Worm (Caenorhabditis elegans) whole organism, early embryonic: Measurements from ENCODE around the gene F36H9.5.
A peak's percentile ranks its signal among the peaks of the same experiment; 100 is the strongest.
"Not testable (repeated sequence)": the region's sequence is repeated elsewhere in the genome, so short reads cannot be mapped to it uniquely, and the experiment has no call there.

Source experiments
- B0310.2 ChIP-seq: sonication (generic microtip); optimal IDR thresholded peaks from 2 replicates; lab custom pipeline; 2016; ENCODE audit warnings: mild to moderate bottlenecking, missing genetic modification characterization, missing compliant biosample characterization
- F13C5.2 ChIP-seq: sonication (generic microtip); optimal IDR thresholded peaks from 2 replicates; lab custom pipeline; 2017; ENCODE audit warnings: mild to moderate bottlenecking, missing genetic modification characterization, inconsistent platforms, missing compliant biosample characterization
- aly-1 ChIP-seq: sonication (generic microtip); optimal IDR thresholded peaks from 2 replicates; lab custom pipeline; 2016; ENCODE audit warnings: missing genetic modification characterization, missing compliant biosample characterization
- ama-1 ChIP-seq: fragments of 150-350 bp; optimal IDR thresholded peaks from 2 replicates; lab custom pipeline; 2014
- ceh-13 ChIP-seq: fragments of 200-800 bp; sonication (Bioruptor generic); optimal IDR thresholded peaks from 2 replicates; lab custom pipeline; 2018; ENCODE audit warnings: mild to moderate bottlenecking, missing genetic modification characterization, missing compliant biosample characterization
- ceh-36 ChIP-seq: sonication (generic microtip); optimal IDR thresholded peaks from 2 replicates; lab custom pipeline; 2016; ENCODE audit warnings: missing genetic modification characterization, inconsistent platforms, missing compliant biosample characterization
- ets-7 ChIP-seq: sonication (generic microtip); optimal IDR thresholded peaks from 2 replicates; lab custom pipeline; 2016; ENCODE audit warnings: missing genotype, missing genetic modification characterization, missing compliant biosample characterization
- flt-1 ChIP-seq: fragments of 200-800 bp; sonication (Bioruptor generic); IDR thresholded peaks from 2 replicates; pipeline ENCODE4 v1.3.6; 2022; ENCODE audit warnings: missing genetic modification characterization, missing compliant biosample characterization
- hmbx-1 ChIP-seq: sonication (generic microtip); optimal IDR thresholded peaks from 2 replicates; lab custom pipeline; 2016; ENCODE audit warnings: mild to moderate bottlenecking, missing genetic modification characterization, missing compliant biosample characterization
- hmg-4 ChIP-seq: fragments of 200-800 bp; sonication (Bioruptor generic); optimal IDR thresholded peaks from 2 replicates; lab custom pipeline; 2018; ENCODE audit warnings: mild to moderate bottlenecking, missing genetic modification characterization, missing compliant biosample characterization
- hnd-1 ChIP-seq: sonication (generic microtip); optimal IDR thresholded peaks from 2 replicates; lab custom pipeline; 2016; ENCODE audit warnings: missing genetic modification characterization, missing compliant biosample characterization
- pes-1 ChIP-seq: fragments of 200-800 bp; sonication (Bioruptor generic); IDR thresholded peaks from 2 replicates; pipeline ENCODE4 v1.3.6; 2022; ENCODE audit warnings: missing genetic modification reagents, missing genetic modification characterization, missing compliant biosample characterization
- scrt-1 ChIP-seq: fragments of 200-800 bp; sonication (Bioruptor generic); IDR thresholded peaks from 2 replicates; pipeline ENCODE4 v1.3.6; 2022; ENCODE audit warnings: missing genetic modification characterization, missing compliant biosample characterization
- sea-1 ChIP-seq: fragments of 200-800 bp; sonication (Bioruptor generic); conservative IDR thresholded peaks from 2 replicates; pipeline ENCODE4 v1.3.6; 2022; ENCODE audit warnings: missing genetic modification characterization, missing compliant biosample characterization
- tbx-11 ChIP-seq: fragments of 200-800 bp; sonication (Bioruptor generic); IDR thresholded peaks from 2 replicates; pipeline ENCODE4 v1.3.6; 2022; ENCODE audit warnings: missing genetic modification characterization, missing compliant biosample characterization
- tbx-37 ChIP-seq: fragments of 200-800 bp; sonication (Bioruptor generic); conservative IDR thresholded peaks from 2 replicates; pipeline ENCODE4 v1.3.6; 2022; ENCODE audit warnings: missing genetic modification reagents, missing genetic modification characterization, missing compliant biosample characterization
- tra-4 ChIP-seq: sonication (generic microtip); optimal IDR thresholded peaks from 2 replicates; lab custom pipeline; 2017; ENCODE audit warnings: missing genetic modification characterization, missing compliant biosample characterization

The F36H9.5 gene

ce11 chrV:1781922-1782321, at the start of gene F36H9.5:
TSS of gene F36H9.5 (minus strand) at chrV:1782022.
- TF ChIP-seq tbx-37 (GFP tag; lab: Robert Waterston, UW) = no peak
- TF ChIP-seq ets-7 (tag; lab: Kevin White, UChicago) = no peak
- no peak for TF ChIP-seq ama-1 (lab: Kevin White, UChicago)
- no peak for TF ChIP-seq sea-1
- no peak for TF ChIP-seq hmbx-1
- no peak for TF ChIP-seq ceh-36
- no peak for TF ChIP-seq hnd-1 (tag; lab: Kevin White, UChicago)

ce11 chrV:1829973-1830372, 48.2 kb upstream of the F36H9.5 start, which contains the start of gene Y32G9B.1:
TSS of gene Y32G9B.1 (minus strand) at chrV:1830073.
- TF ChIP-seq tra-4 (tag; lab: Kevin White, UChicago) = no peak
- no peak for TF ChIP-seq sea-1
- TF ChIP-seq ceh-36 = no peak
- TF ChIP-seq ets-7 (tag; lab: Kevin White, UChicago) = no peak
- no peak for TF ChIP-seq ama-1 (lab: Kevin White, UChicago)
- no peak for TF ChIP-seq hnd-1 (tag; lab: Kevin White, UChicago)
- TF ChIP-seq B0310.2 (tag; lab: Kevin White, UChicago) = no peak
- no peak for TF ChIP-seq hmbx-1

DNA sequence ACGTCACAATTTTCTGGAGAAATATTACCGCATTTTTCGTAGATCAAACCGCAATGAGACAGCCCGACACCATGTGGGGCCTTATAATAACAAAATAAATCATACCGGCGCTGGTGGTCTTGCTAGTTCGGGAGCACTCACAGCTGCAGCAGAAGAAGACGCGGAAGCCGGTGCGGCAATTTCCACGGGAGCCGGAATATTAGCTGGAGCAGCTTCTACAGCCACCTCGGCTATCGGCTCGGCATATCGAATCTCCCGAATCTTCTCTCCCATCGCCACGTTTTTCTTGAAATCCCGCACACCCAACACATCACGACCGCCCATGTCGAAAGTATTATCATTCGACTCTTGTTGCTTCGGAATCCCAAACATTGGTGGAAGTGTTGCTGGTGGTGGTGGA, 42.7 kb upstream of the F36H9.5 start:
- TF ChIP-seq tra-4 (tag; lab: Kevin White, UChicago) (no peak), F13C5.2 (no peak), aly-1 (tag; lab: Kevin White, UChicago) (no peak), ceh-13 (GFP tag; lab: Kevin White, UChicago) (no peak), scrt-1 (GFP tag; lab: Robert Waterston, UW) (no peak), ama-1 (lab: Kevin White, UChicago) (no peak), ets-7 (tag; lab: Kevin White, UChicago) (no peak), tbx-11 (no peak), hmbx-1 (no peak), B0310.2 (tag; lab: Kevin White, UChicago) (no peak)

DNA sequence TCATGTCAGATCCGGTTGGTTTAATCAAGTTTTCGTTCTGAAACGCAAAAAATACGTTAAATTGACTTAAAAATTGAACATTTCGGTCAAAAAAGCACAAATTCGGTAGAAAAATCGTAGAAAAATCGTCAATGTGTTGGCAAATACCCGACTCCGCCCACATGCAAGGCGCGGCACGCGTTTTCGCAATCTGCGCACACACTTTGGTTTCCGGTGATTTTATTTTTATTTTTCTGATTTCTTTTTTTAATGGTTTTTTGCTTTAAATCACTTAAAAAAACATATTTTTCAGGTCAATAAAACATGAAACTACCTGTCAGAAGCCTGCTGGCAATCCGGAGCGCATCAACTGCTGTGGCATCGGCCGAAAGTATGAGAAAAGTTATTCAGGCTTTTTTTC, 39.5 kb upstream of the F36H9.5 start, which contains the start of the genes gly-7 and mrpl-39:
gly-7 (minus strand) TSS at position 37 of the 400 bp plus-strand sequence.
mrpl-39 (plus strand) TSS at position 293 of the 400 bp plus-strand sequence.
- TF ChIP-seq hmg-4 (GFP tag; lab: Kevin White, UChicago) (no peak), sea-1 (no peak), ets-7 (tag; lab: Kevin White, UChicago) (no peak), ceh-13 (GFP tag; lab: Kevin White, UChicago) (no peak), pes-1 (peak; percentile 70), hmbx-1 (no peak), tbx-11 (peak; percentile 46; the same call in 1 of the 2 replicates), aly-1 (tag; lab: Kevin White, UChicago) (no peak), flt-1 (GFP tag; lab: Robert Waterston, UW) (peak; percentile 60; the same call in 1 of the 2 replicates), ceh-36 (peak; percentile 10), F13C5.2 (peak; percentile 61), tra-4 (tag; lab: Kevin White, UChicago) (no peak), ama-1 (lab: Kevin White, UChicago) (no peak), scrt-1 (GFP tag; lab: Robert Waterston, UW) (0 out of 2 replicates have a peak, but pooled peaks have one; percentile 68), tbx-37 (GFP tag; lab: Robert Waterston, UW) (peak; percentile 56), B0310.2 (tag; lab: Kevin White, UChicago) (no peak), hnd-1 (tag; lab: Kevin White, UChicago) (no peak)

DNA sequence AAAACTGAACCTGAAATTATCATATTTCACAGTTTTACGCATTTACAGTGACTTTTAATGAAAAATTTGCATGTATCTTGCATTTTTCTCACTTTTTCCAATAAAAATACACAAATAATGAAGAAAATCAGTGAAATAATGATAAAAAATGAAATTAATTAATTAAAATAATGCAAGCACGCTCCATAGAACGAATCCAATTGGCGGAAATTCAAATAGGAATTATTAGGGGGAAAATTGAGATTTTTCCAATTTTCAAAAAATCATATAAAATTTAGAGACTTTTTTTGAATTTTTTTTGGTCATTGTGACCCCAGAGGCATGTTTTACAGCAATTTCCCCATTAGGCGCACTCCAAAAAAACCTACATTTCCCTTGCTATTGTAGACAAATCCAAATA, 38.9 kb upstream of the F36H9.5 start:
- TF ChIP-seq tra-4 (tag; lab: Kevin White, UChicago) (no peak), ama-1 (lab: Kevin White, UChicago) (no peak), B0310.2 (tag; lab: Kevin White, UChicago) (no peak), hmbx-1 (no peak), flt-1 (GFP tag; lab: Robert Waterston, UW) (no peak), scrt-1 (GFP tag; lab: Robert Waterston, UW) (no peak), ceh-13 (GFP tag; lab: Kevin White, UChicago) (no peak), tbx-37 (GFP tag; lab: Robert Waterston, UW) (no peak), F13C5.2 (no peak), ets-7 (tag; lab: Kevin White, UChicago) (no peak), hmg-4 (GFP tag; lab: Kevin White, UChicago) (no peak), hnd-1 (tag; lab: Kevin White, UChicago) (no peak), aly-1 (tag; lab: Kevin White, UChicago) (no peak), tbx-11 (no peak), sea-1 (no peak), pes-1 (no peak)

ce11 chrV:1820016-1820415, 38.2 kb upstream of the F36H9.5 start:
- TF ChIP-seq tbx-11 (no peak), F13C5.2 (no peak), scrt-1 (GFP tag; lab: Robert Waterston, UW) (no peak), tra-4 (tag; lab: Kevin White, UChicago) (no peak), B0310.2 (tag; lab: Kevin White, UChicago) (no peak)

DNA sequence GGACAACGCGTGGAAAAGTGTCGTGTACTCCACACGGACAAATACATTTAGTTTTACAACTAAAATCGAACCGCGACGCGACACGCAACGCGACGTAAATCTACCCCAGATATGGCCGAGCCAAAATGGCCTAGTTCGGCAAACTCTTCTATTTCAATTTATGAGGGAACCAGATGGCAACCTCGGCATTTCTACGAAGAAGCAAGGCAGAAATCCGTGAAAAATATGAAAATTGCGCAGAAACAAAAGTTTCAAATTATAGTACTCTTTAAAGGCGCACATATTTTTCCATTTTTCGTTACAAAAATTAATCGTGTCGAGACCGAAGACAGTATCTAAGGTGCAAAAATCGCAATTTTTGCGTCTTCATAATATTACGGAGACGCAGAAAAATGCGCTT, 33.0 kb upstream of the F36H9.5 start, which contains the start of gene Y46H3A.5:
Y46H3A.5 (minus strand) TSS at position 101 of the 400 bp plus-strand sequence.
- not testable (repeated sequence) for TF ChIP-seq B0310.2 (tag; lab: Kevin White, UChicago); ceh-13 (GFP tag; lab: Kevin White, UChicago); pes-1

ce11 chrV:1811035-1811434, 29.2 kb upstream of the F36H9.5 start, which contains the start of gene Y46H3A.4:
TSS of gene Y46H3A.4 (minus strand) at chrV:1811135.
- no peak for TF ChIP-seq B0310.2 (tag; lab: Kevin White, UChicago)
- TF ChIP-seq scrt-1 (GFP tag; lab: Robert Waterston, UW) = no peak
- no peak for TF ChIP-seq sea-1
- TF ChIP-seq F13C5.2 = no peak
- no peak for TF ChIP-seq ets-7 (tag; lab: Kevin White, UChicago)
- TF ChIP-seq flt-1 (GFP tag; lab: Robert Waterston, UW) = no peak
- no peak for TF ChIP-seq tbx-37 (GFP tag; lab: Robert Waterston, UW)
- no peak for TF ChIP-seq hmbx-1
- no peak for TF ChIP-seq hmg-4 (GFP tag; lab: Kevin White, UChicago)
- TF ChIP-seq ceh-13 (GFP tag; lab: Kevin White, UChicago) = no peak
- no peak for TF ChIP-seq hnd-1 (tag; lab: Kevin White, UChicago)
- TF ChIP-seq tra-4 (tag; lab: Kevin White, UChicago) = no peak
- no peak for TF ChIP-seq tbx-11
- TF ChIP-seq ama-1 (lab: Kevin White, UChicago) = no peak
